Worm (Caenorhabditis elegans): ENCODE measurements around the gene drd-10.

The drd-10 gene

ce11 chrV:6993999-6994398, 13.4 kb upstream of the drd-10 start (continued):
- TF ChIP-seq unc-98 (GFP tag; IDR thresholded peaks at IDR 0.05) (no peak), mep-1 (tag; optimal IDR thresholded peaks at IDR 0.05) (no peak), nhr-85 (tag) (peak; percentile 98), unc-86 (tag; optimal IDR thresholded peaks at IDR 0.05) (no peak), mef-2 (tag; optimal IDR thresholded peaks at IDR 0.05) (no peak), nhr-90 (tag; optimal IDR thresholded peaks at IDR 0.05; ENCODE audit: poor library complexity) (peak; percentile 45), swsn-7 (tag; optimal IDR thresholded peaks at IDR 0.05) (peak; percentile 2), tbx-2 (tag; optimal IDR thresholded peaks at IDR 0.05) (peak; percentile 78), jun-1 (tag; optimal IDR thresholded peaks at IDR 0.05) (peak; percentile 25), fos-1 (tag; optimal IDR thresholded peaks at IDR 0.05) (no peak), lir-3 (tag; optimal IDR thresholded peaks at IDR 0.05; ENCODE audit: poor library complexity) (no peak), nhr-237 (tag; optimal IDR thresholded peaks at IDR 0.05) (peak; percentile 37), ceh-82 (tag; optimal IDR thresholded peaks at IDR 0.05) (no peak), unc-130 (tag; optimal IDR thresholded peaks at IDR 0.05) (peak; percentile 14), nhr-71 (tag; optimal IDR thresholded peaks at IDR 0.05) (peak; percentile 85), lin-39 (tag; optimal IDR thresholded peaks at IDR 0.05) (no peak), efl-1 (optimal IDR thresholded peaks at IDR 0.05) (no peak), efl-1 (GFP tag; optimal IDR thresholded peaks at IDR 0.05 in 1 of 2) (peak in 1 of 2 experiments; percentile 76), aha-1 (tag; optimal IDR thresholded peaks at IDR 0.05) (no peak), fkh-4 (tag; optimal IDR thresholded peaks at IDR 0.05; ENCODE audit: borderline replicate concordance) (no peak), fkh-8 (tag; optimal IDR thresholded peaks at IDR 0.05) (peak; percentile 90), unc-62 (GFP tag; optimal IDR thresholded peaks at IDR 0.05) (no peak), irx-1 (tag; optimal IDR thresholded peaks at IDR 0.05) (peak; percentile 29), ces-1 (GFP tag; optimal IDR thresholded peaks at IDR 0.05) (no peak), ama-1 (optimal IDR thresholded peaks at IDR 0.05) (no peak), egl-27 (tag; optimal IDR thresholded peaks at IDR 0.05) (no peak), unc-30 (tag; optimal IDR thresholded peaks at IDR 0.05) (no peak), sox-4 (tag; optimal IDR thresholded peaks at IDR 0.05) (no peak), F16B12.6 (tag; optimal IDR thresholded peaks at IDR 0.05) (no peak), lsy-2 (tag; optimal IDR thresholded peaks at IDR 0.05) (peak; percentile 22 to 24), tlp-1 (tag; optimal IDR thresholded peaks at IDR 0.05) (no peak), mab-9 (GFP tag; IDR thresholded peaks at IDR 0.05) (peak; percentile 15; the same call in 1 of the 2 replicates), blmp-1 (tag; optimal IDR thresholded peaks at IDR 0.05) (peak; percentile 76), C04F5.9 (tag; optimal IDR thresholded peaks at IDR 0.05) (no peak), pag-3 (tag; optimal IDR thresholded peaks at IDR 0.05; ENCODE audit: borderline replicate concordance, insufficient read depth) (no peak), ztf-11 (tag; optimal IDR thresholded peaks at IDR 0.05) (no peak), lin-35 (GFP tag; optimal IDR thresholded peaks at IDR 0.05) (peak in 1 of 2 experiments; percentile 74), pqm-1 (tag; optimal IDR thresholded peaks at IDR 0.05) (no peak), zag-1 (tag; optimal IDR thresholded peaks at IDR 0.05) (no peak), hlh-4 (tag; optimal IDR thresholded peaks at IDR 0.05) (no peak), lin-14 (GFP tag; optimal IDR thresholded peaks at IDR 0.05) (peak; percentile 81), mdl-1 (tag; optimal IDR thresholded peaks at IDR 0.05) (peak in 1 of 2 experiments; percentile 33), ceh-90 (tag; optimal IDR thresholded peaks at IDR 0.05) (no peak), aly-2 (tag; optimal IDR thresholded peaks at IDR 0.05) (no peak), elt-2 (tag; optimal IDR thresholded peaks at IDR 0.05) (peak; percentile 23), nhr-20 (tag; optimal IDR thresholded peaks at IDR 0.05) (peak; percentile 93), efl-3 (GFP tag; optimal IDR thresholded peaks at IDR 0.05) (no peak), lin-13 (GFP tag; optimal IDR thresholded peaks at IDR 0.05) (no peak), egl-13 (tag; optimal IDR thresholded peaks at IDR 0.05) (no peak), lin-15B (tag; optimal IDR thresholded peaks at IDR 0.05) (no peak), isw-1 (GFP tag; IDR thresholded peaks at IDR 0.05) (no peak), hlh-17 (GFP tag; optimal IDR thresholded peaks at IDR 0.05; ENCODE audit: borderline replicate concordance) (no peak), pax-3 (tag; optimal IDR thresholded peaks at IDR 0.05) (no peak), alr-1 (tag; optimal IDR thresholded peaks at IDR 0.05; ENCODE audit: borderline replicate concordance) (no peak)

Data from whole organism, L1 larva.